Worm (Caenorhabditis elegans): Measurements from ENCODE around the gene rei-2.

Gene rei-2

DNA sequence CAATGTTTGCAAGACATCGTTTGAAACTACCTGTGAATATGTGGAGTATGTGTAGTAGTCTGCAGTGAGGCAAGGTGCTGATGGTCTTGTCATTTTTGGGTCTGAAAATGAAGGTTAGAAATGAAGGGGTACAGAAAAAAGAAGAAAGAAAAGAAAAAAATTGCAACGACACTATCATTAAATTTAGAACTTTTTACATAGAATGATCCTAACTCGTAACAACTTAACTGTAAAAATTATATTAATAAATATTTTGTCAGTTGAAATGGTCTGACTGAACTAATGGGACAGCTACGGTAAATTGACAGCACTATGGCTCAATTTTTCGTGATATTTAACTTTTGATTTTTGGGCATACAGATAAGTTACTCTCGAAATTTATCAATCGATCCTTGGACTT, 31.4 kb upstream of the rei-2 start, which contains the start of gene C05D9.7:
TSS of gene C05D9.7 (minus strand) at position 101 of the 400 bp plus-strand sequence.
- TF ChIP-seq hnd-1 (tag; optimal IDR thresholded peaks at IDR 0.05) (no peak), F13C5.2 (tag; optimal IDR thresholded peaks at IDR 0.05) (no peak), tra-4 (tag; optimal IDR thresholded peaks at IDR 0.05) (no peak), scrt-1 (GFP tag; IDR thresholded peaks at IDR 0.05) (no peak), flt-1 (GFP tag; IDR thresholded peaks at IDR 0.05) (no peak)

DNA sequence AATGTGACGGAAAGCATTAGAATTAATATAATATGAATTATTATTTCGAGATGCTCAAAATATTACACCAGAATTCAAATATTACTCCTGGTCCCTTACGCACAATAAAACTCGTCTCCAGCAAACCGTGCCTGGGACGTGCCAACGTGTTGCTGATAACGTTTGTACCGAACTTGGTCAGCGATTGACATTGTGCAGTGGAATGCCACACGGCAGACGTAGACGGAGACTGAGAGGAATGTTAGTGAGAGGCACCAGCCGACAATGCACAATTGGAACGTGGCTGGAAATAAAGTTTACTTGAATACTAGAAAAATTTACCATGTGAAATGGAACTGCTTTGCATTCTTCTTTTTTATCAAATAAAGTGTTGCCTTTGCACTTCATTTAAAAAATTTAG, 29.3 kb upstream of the rei-2 start:
- TF ChIP-seq B0310.2 (tag; optimal IDR thresholded peaks at IDR 0.05) (no peak), pes-1 (GFP tag; IDR thresholded peaks at IDR 0.05) (no peak), ceh-36 (tag; optimal IDR thresholded peaks at IDR 0.05) (no peak), ama-1 (optimal IDR thresholded peaks at IDR 0.05) (no peak), tbx-37 (GFP tag; conservative IDR thresholded peaks at IDR 0.05) (no peak), flt-1 (GFP tag; IDR thresholded peaks at IDR 0.05) (no peak), tbx-11 (GFP tag; IDR thresholded peaks at IDR 0.05) (no peak), hmg-4 (GFP tag; optimal IDR thresholded peaks at IDR 0.05) (no peak), ceh-13 (GFP tag; optimal IDR thresholded peaks at IDR 0.05) (no peak), hmbx-1 (tag; optimal IDR thresholded peaks at IDR 0.05) (no peak), F13C5.2 (tag; optimal IDR thresholded peaks at IDR 0.05) (no peak), scrt-1 (GFP tag; IDR thresholded peaks at IDR 0.05) (no peak), hnd-1 (tag; optimal IDR thresholded peaks at IDR 0.05) (no peak)

DNA sequence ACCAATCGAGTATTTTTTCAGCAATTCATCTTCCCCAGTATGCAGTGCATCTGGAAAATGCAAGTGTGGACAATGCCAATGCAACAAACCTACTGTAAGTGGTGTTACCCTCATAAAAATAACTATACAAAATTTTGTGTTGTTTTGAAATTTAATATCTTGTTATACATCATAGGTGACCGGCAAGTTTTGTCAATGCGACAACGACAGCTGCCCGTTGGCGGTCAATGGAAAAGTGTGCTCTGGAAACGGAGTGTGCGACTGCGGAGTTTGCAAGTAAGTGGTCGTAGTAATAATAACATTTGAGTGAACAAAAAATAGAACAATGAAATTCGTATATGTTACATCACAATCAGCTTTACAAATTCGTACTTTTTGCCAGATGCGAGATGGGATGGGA, 27.3 kb upstream of the rei-2 start:
- no peak for TF ChIP-seq ama-1 (optimal IDR thresholded peaks at IDR 0.05)
- no peak for TF ChIP-seq F13C5.2 (tag; optimal IDR thresholded peaks at IDR 0.05)
- TF ChIP-seq scrt-1 (GFP tag; IDR thresholded peaks at IDR 0.05) = no peak
- no peak for TF ChIP-seq ets-7 (tag; optimal IDR thresholded peaks at IDR 0.05)
- no peak for TF ChIP-seq pes-1 (GFP tag; IDR thresholded peaks at IDR 0.05)
- TF ChIP-seq tbx-11 (GFP tag; IDR thresholded peaks at IDR 0.05) = no peak
- no peak for TF ChIP-seq hmg-4 (GFP tag; optimal IDR thresholded peaks at IDR 0.05)

DNA sequence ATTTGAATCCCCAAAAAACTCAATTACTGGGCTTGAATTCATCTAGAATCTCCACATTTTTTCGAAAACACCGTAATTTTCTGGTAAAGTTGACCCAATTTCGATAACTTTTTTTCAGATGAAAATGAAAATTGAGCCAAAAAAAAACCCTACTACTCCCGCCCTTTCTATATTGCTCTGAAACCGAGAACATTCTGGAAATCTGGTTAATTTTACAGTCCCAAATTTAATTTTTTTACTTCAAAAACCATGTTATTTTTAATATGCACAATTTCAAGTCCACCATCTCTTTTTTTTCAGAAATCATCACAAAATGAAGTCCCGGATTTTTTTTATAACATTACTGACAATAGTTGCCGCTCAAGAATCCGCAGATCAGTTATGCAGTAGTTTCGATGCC, 23.7 kb upstream of the rei-2 start, which contains the start of gene C05D9.3:
TSS of gene C05D9.3 (plus strand) at position 301 of the 400 bp plus-strand sequence.
- TF ChIP-seq sea-1 (GFP tag; conservative IDR thresholded peaks at IDR 0.05) (no peak), ceh-36 (tag; optimal IDR thresholded peaks at IDR 0.05) (no peak), ets-7 (tag; optimal IDR thresholded peaks at IDR 0.05) (no peak), scrt-1 (GFP tag; IDR thresholded peaks at IDR 0.05) (no peak), pes-1 (GFP tag; IDR thresholded peaks at IDR 0.05) (no peak), aly-1 (tag; optimal IDR thresholded peaks at IDR 0.05) (no peak), tbx-11 (GFP tag; IDR thresholded peaks at IDR 0.05) (no peak), hmbx-1 (tag; optimal IDR thresholded peaks at IDR 0.05) (no peak), flt-1 (GFP tag; IDR thresholded peaks at IDR 0.05) (no peak), F13C5.2 (tag; optimal IDR thresholded peaks at IDR 0.05) (no peak), hnd-1 (tag; optimal IDR thresholded peaks at IDR 0.05) (no peak), ama-1 (optimal IDR thresholded peaks at IDR 0.05) (no peak), ceh-13 (GFP tag; optimal IDR thresholded peaks at IDR 0.05) (no peak), B0310.2 (tag; optimal IDR thresholded peaks at IDR 0.05) (no peak), hmg-4 (GFP tag; optimal IDR thresholded peaks at IDR 0.05) (no peak), tra-4 (tag; optimal IDR thresholded peaks at IDR 0.05) (no peak), tbx-37 (GFP tag; conservative IDR thresholded peaks at IDR 0.05) (no peak)

DNA sequence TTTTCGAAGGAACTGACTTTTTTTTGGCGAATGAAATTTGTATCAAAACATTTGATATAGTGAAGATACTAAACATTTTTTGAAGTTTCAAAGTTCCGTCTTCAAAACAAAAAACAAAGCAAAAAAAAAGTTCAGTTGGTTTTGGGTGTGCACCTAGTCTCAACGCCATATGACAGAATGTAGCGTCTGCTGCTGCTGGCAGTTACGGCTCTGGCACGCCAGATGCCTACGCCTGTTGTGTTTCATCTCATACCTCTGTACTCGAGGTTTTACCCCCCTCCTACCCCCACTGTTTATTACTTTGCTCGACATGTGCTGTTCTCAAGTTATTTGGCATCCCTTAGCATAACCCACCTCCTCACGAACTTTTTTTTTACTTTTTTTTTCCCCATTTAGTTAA, 22.8 kb upstream of the rei-2 start:
- TF ChIP-seq tra-4 (tag; optimal IDR thresholded peaks at IDR 0.05) (no peak), B0310.2 (tag; optimal IDR thresholded peaks at IDR 0.05) (no peak), ets-7 (tag; optimal IDR thresholded peaks at IDR 0.05) (no peak), ama-1 (optimal IDR thresholded peaks at IDR 0.05) (no peak), hmg-4 (GFP tag; optimal IDR thresholded peaks at IDR 0.05) (no peak), tbx-11 (GFP tag; IDR thresholded peaks at IDR 0.05) (no peak), flt-1 (GFP tag; IDR thresholded peaks at IDR 0.05) (no peak), ceh-36 (tag; optimal IDR thresholded peaks at IDR 0.05) (no peak), scrt-1 (GFP tag; IDR thresholded peaks at IDR 0.05) (no peak), tbx-37 (GFP tag; conservative IDR thresholded peaks at IDR 0.05) (no peak), F13C5.2 (tag; optimal IDR thresholded peaks at IDR 0.05) (no peak)

DNA sequence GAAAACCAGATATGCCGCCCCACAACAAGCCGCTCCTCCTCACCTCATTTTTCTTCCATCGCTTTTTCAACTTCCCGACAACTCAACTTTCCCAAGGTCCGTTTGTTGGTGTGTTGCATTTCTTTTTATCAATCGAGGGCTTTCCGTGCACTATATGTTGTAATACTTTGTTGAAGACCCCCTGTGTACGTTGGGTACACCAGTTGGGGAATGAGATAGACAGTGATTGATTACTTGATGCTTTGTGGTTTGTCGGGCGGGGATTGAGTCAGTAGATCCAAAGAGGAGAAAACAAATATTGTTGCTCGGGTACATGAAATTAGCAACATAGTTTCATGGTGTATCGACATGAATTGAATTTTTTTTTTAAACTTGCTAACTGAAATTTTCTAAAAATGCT, 20.9 kb upstream of the rei-2 start:
- TF ChIP-seq hnd-1 (tag; optimal IDR thresholded peaks at IDR 0.05) = no peak
- no peak for TF ChIP-seq pes-1 (GFP tag; IDR thresholded peaks at IDR 0.05)
- no peak for TF ChIP-seq B0310.2 (tag; optimal IDR thresholded peaks at IDR 0.05)
- TF ChIP-seq tbx-37 (GFP tag; conservative IDR thresholded peaks at IDR 0.05) = no peak
- no peak for TF ChIP-seq sea-1 (GFP tag; conservative IDR thresholded peaks at IDR 0.05)
- no peak for TF ChIP-seq scrt-1 (GFP tag; IDR thresholded peaks at IDR 0.05)
- no peak for TF ChIP-seq aly-1 (tag; optimal IDR thresholded peaks at IDR 0.05)
- no peak for TF ChIP-seq ceh-13 (GFP tag; optimal IDR thresholded peaks at IDR 0.05)
- no peak for TF ChIP-seq ets-7 (tag; optimal IDR thresholded peaks at IDR 0.05)
- no peak for TF ChIP-seq tbx-11 (GFP tag; IDR thresholded peaks at IDR 0.05)

DNA sequence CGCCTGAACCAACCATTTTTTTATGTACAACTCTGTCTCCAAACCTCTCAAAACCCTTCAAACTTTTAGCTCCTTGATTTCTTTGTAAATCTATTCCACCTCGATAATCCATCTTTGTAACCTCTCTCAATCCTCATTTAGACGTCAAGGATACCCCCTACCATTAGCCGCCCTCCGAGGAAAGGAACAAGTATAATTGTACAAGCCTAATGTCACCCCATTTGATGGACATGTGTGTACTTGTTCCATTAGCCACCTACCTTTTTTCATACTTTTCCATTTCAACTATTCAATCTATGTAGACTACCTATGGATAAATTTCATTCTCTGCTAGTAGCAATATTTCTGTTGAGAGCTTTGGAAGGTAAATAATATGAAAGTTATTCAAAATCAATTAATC, 19.8 kb upstream of the rei-2 start, which contains the start of gene C05D9.4:
TSS of gene C05D9.4 (plus strand) at position 301 of the 400 bp plus-strand sequence.
- TF ChIP-seq aly-1 (tag; optimal IDR thresholded peaks at IDR 0.05) (no peak), tbx-11 (GFP tag; IDR thresholded peaks at IDR 0.05) (no peak), ets-7 (tag; optimal IDR thresholded peaks at IDR 0.05) (no peak), ceh-36 (tag; optimal IDR thresholded peaks at IDR 0.05) (no peak), ceh-13 (GFP tag; optimal IDR thresholded peaks at IDR 0.05) (no peak), flt-1 (GFP tag; IDR thresholded peaks at IDR 0.05) (no peak), sea-1 (GFP tag; conservative IDR thresholded peaks at IDR 0.05) (no peak), ama-1 (optimal IDR thresholded peaks at IDR 0.05) (no peak), hmbx-1 (tag; optimal IDR thresholded peaks at IDR 0.05) (no peak), hmg-4 (GFP tag; optimal IDR thresholded peaks at IDR 0.05) (no peak), tra-4 (tag; optimal IDR thresholded peaks at IDR 0.05) (no peak), scrt-1 (GFP tag; IDR thresholded peaks at IDR 0.05) (no peak), pes-1 (GFP tag; IDR thresholded peaks at IDR 0.05) (no peak), tbx-37 (GFP tag; conservative IDR thresholded peaks at IDR 0.05) (no peak), B0310.2 (tag; optimal IDR thresholded peaks at IDR 0.05) (no peak), hnd-1 (tag; optimal IDR thresholded peaks at IDR 0.05) (no peak)

All from whole organism, early embryonic.